Fruit fly (Drosophila melanogaster) whole organism, embryonic: Measurements from ENCODE around the gene Acp36DE.

Experiments used
- CG10147 ChIP-seq: fragments of 200-800 bp; sonication (Bioruptor generic); optimal IDR thresholded peaks from 2 replicates; lab custom pipeline; 2019; ENCODE audit warnings: missing biosample characterization, mild to moderate bottlenecking, missing genetic modification characterization, moderate library complexity
- CG10654 ChIP-seq: fragments of 200-800 bp; sonication (Bioruptor generic); optimal IDR thresholded peaks from 2 replicates; lab custom pipeline; 2016; ENCODE audit warnings: missing biosample characterization, missing genetic modification characterization
- CG12391 ChIP-seq: fragments of 200-800 bp; sonication (Bioruptor generic); optimal IDR thresholded peaks from 3 replicates; lab custom pipeline; 2018; ENCODE audit warnings: missing biosample characterization, mild to moderate bottlenecking, missing genetic modification characterization, moderate library complexity
- CG14860 ChIP-seq: fragments of 200-800 bp; sonication (Bioruptor generic); IDR thresholded peaks from 3 replicates; pipeline ENCODE4 v1.3.6; 2022; ENCODE audit warnings: missing biosample characterization, missing genetic modification characterization; ENCODE audit not compliant: partially characterized antibody
- CG8944 ChIP-seq: fragments of 200-800 bp; sonication (Bioruptor generic); optimal IDR thresholded peaks from 3 replicates; lab custom pipeline; 2016; ENCODE audit warnings: missing biosample characterization, missing genetic modification characterization
- E2f1 ChIP-seq: fragments of 200-800 bp; sonication (Bioruptor generic); IDR thresholded peaks from 2 replicates; pipeline ENCODE4 v1.3.6; 2022; ENCODE audit warnings: missing biosample characterization, missing genetic modification characterization
- Hr78 ChIP-seq, 2 experiments: fragments of 200-800 bp in 1 of 2; fragments of >200 bp in 1 of 2; sonication (Bioruptor generic) in 1 of 2; optimal IDR thresholded peaks; 2 replicates each; lab custom pipeline; 2017 to 2019; ENCODE audit warnings: missing biosample characterization in 2 of 2, missing genetic modification characterization in 2 of 2, mild to moderate bottlenecking in 1 of 2, moderate library complexity in 1 of 2
- salm ChIP-seq: fragments of 200-800 bp; sonication (Bioruptor generic); optimal IDR thresholded peaks from 2 replicates; lab custom pipeline; 2018; ENCODE audit warnings: missing biosample characterization, mild to moderate bottlenecking, missing genetic modification characterization
- ssp ChIP-seq: fragments of 200-800 bp; sonication (Bioruptor generic); IDR thresholded peaks from 2 replicates; pipeline ENCODE4 v1.3.6; 2022; ENCODE audit warnings: missing biosample characterization, missing genetic modification characterization
- vnd ChIP-seq: fragments of 200-800 bp; sonication (Bioruptor generic); IDR thresholded peaks from 3 replicates; pipeline ENCODE4 v1.3.6; 2022; ENCODE audit warnings: missing biosample characterization, missing genetic modification characterization; ENCODE audit not compliant: partially characterized antibody

- TF ChIP-seq Hr78 (GFP tag; optimal IDR thresholded peaks at IDR 0.05; lab: Kevin White, UChicago): no peak
- no peak for TF ChIP-seq CG10654 (GFP tag; lab: Kevin White, UChicago)
- TF ChIP-seq vnd (GFP tag; lab: Robert Waterston, UW): no peak
- TF ChIP-seq salm (tag; lab: Kevin White, UChicago): peak; percentile 20
- no peak for TF ChIP-seq CG10147 (GFP tag; lab: Kevin White, UChicago)
- no peak for TF ChIP-seq ssp (GFP tag; lab: Robert Waterston, UW)
- no peak for TF ChIP-seq CG8944 (GFP tag; lab: Kevin White, UChicago)
- peak; percentile 49 for TF ChIP-seq CG12391 (tag; lab: Kevin White, UChicago)
- TF ChIP-seq CG14860 (GFP tag; lab: Robert Waterston, UW): no peak
- peak; percentile 46; the same call in 1 of the 2 replicates for TF ChIP-seq E2f1 (GFP tag; lab: Robert Waterston, UW)
These were observed 30.1 kb downstream of the Acp36DE start for dm6 chr2L:18328737-18329136.
